Worm (Caenorhabditis elegans) whole organism, young adult: ENCODE results near the gene C56G2.5.

Source experiments
- B0019.2 ChIP-seq: fragments of 200-800 bp; sonication (Bioruptor generic); conservative IDR thresholded peaks from 2 replicates; pipeline ENCODE4 v1.3.6; 2022; ENCODE audit warnings: missing genetic modification reagents, missing genetic modification characterization, missing compliant biosample characterization
- B0261.1 ChIP-seq: sonication (generic microtip); optimal IDR thresholded peaks from 2 replicates; lab custom pipeline; 2016; ENCODE audit warnings: mild to moderate bottlenecking, missing genetic modification characterization, moderate library complexity, missing compliant biosample characterization
- B0336.3 ChIP-seq: fragments of 200-800 bp; sonication (Bioruptor generic); IDR thresholded peaks from 2 replicates; pipeline ENCODE4 v1.3.6; 2022; ENCODE audit warnings: missing genetic modification characterization, missing compliant biosample characterization
- C06A6.2 ChIP-seq: fragments of 200-800 bp; sonication (Bioruptor generic); conservative IDR thresholded peaks from 2 replicates; pipeline ENCODE4 v1.3.6; 2022; ENCODE audit warnings: missing genetic modification characterization, missing compliant biosample characterization
- F52B5.7 ChIP-seq: sonication (generic microtip); optimal IDR thresholded peaks from 2 replicates; lab custom pipeline; 2016; ENCODE audit warnings: mild to moderate bottlenecking, missing genetic modification characterization, missing compliant biosample characterization
- F57A8.1 ChIP-seq: fragments of 200-800 bp; sonication (Bioruptor generic); optimal IDR thresholded peaks from 2 replicates; lab custom pipeline; 2018; ENCODE audit warnings: mild to moderate bottlenecking, missing genetic modification characterization, moderate library complexity, missing compliant biosample characterization
- K11D2.4 ChIP-seq: fragments of 200-800 bp; sonication (Bioruptor generic); IDR thresholded peaks from 2 replicates; pipeline ENCODE4 v1.3.6; 2022; ENCODE audit warnings: missing genetic modification reagents, missing genetic modification characterization, missing compliant biosample characterization
- T26A5.8 ChIP-seq: sonication (generic microtip); optimal IDR thresholded peaks from 2 replicates; lab custom pipeline; 2016; ENCODE audit warnings: missing genetic modification characterization, missing compliant biosample characterization
- Y53F4B.3 ChIP-seq: fragments of 200-800 bp; sonication (Bioruptor generic); IDR thresholded peaks from 2 replicates; pipeline ENCODE4 v1.3.6; 2022; ENCODE audit warnings: missing genetic modification reagents, missing genetic modification characterization, missing compliant biosample characterization
- ZK185.1 ChIP-seq: sonication (generic microtip); optimal IDR thresholded peaks from 2 replicates; lab custom pipeline; 2016; ENCODE audit warnings: mild to moderate bottlenecking, missing genetic modification characterization, missing compliant biosample characterization; ENCODE audit not compliant: poor library complexity, severe bottlenecking
- ama-1 ChIP-seq, 3 experiments: fragments of 150-350 bp in 1 of 3; sonication (generic microtip) in 2 of 3; optimal IDR thresholded peaks; 2 replicates each; lab custom pipeline; 2014 to 2018; ENCODE audit warnings: missing biosample characterization in 2 of 3, missing genetic modification characterization in 2 of 3, missing genetic modification reagents in 2 of 3
- aptf-2 ChIP-seq: fragments of 200-800 bp; sonication (Bioruptor generic); conservative IDR thresholded peaks from 2 replicates; pipeline ENCODE4 v1.3.6; 2022; ENCODE audit warnings: missing genetic modification reagents, missing genetic modification characterization, missing compliant biosample characterization
- aptf-3 ChIP-seq: fragments of 200-800 bp; sonication (Bioruptor generic); IDR thresholded peaks from 2 replicates; pipeline ENCODE4 v1.3.6; 2022; ENCODE audit warnings: missing genetic modification characterization, missing compliant biosample characterization
- cebp-1 ChIP-seq, 2 experiments: fragments of 200-800 bp in 1 of 2; sonication (Bioruptor generic) in 1 of 2; sonication (generic microtip) in 1 of 2; IDR thresholded peaks in 1 of 2; optimal IDR thresholded peaks in 1 of 2; 2 replicates each; pipeline versions ENCODE4 v1.3.6 to Lab custom; 2017 to 2022; ENCODE audit warnings: missing compliant biosample characterization in 2 of 2, missing genetic modification characterization in 2 of 2, mild to moderate bottlenecking in 1 of 2, missing genetic modification reagents in 1 of 2, moderate library complexity in 1 of 2
- ceh-27 ChIP-seq: fragments of 200-800 bp; sonication (Bioruptor generic); optimal IDR thresholded peaks from 2 replicates; lab custom pipeline; 2018; ENCODE audit warnings: mild to moderate bottlenecking, missing genetic modification characterization, moderate library complexity, missing compliant biosample characterization
- ceh-79 ChIP-seq: sonication (generic microtip); optimal IDR thresholded peaks from 2 replicates; lab custom pipeline; 2017; ENCODE audit warnings: mild to moderate bottlenecking, missing genetic modification characterization, missing compliant biosample characterization
- chd-7 ChIP-seq: sonication (generic microtip); optimal IDR thresholded peaks from 2 replicates; lab custom pipeline; 2016; ENCODE audit warnings: mild to moderate bottlenecking, missing genetic modification characterization, moderate library complexity, missing compliant biosample characterization
- dox-1 ChIP-seq: fragments of 200-800 bp; sonication (Bioruptor generic); IDR thresholded peaks from 2 replicates; pipeline ENCODE4 v1.3.6; 2022; ENCODE audit warnings: missing genetic modification reagents, missing genetic modification characterization, missing compliant biosample characterization
- dpl-1 ChIP-seq: fragments of 150-350 bp; optimal IDR thresholded peaks from 2 replicates; lab custom pipeline; 2014; ENCODE audit warnings: missing biosample characterization, missing genetic modification reagents, missing genetic modification characterization
- efl-1 ChIP-seq: fragments of 150-350 bp; optimal IDR thresholded peaks from 2 replicates; lab custom pipeline; 2014; ENCODE audit warnings: missing biosample characterization, missing genetic modification reagents, missing genetic modification characterization
- egl-44 ChIP-seq: fragments of 200-800 bp; sonication (Bioruptor generic); IDR thresholded peaks from 2 replicates; pipeline ENCODE4 v1.3.6; 2022; ENCODE audit warnings: missing genetic modification reagents, missing genetic modification characterization, missing compliant biosample characterization
- egrh-3 ChIP-seq: fragments of 200-800 bp; sonication (Bioruptor generic); IDR thresholded peaks from 2 replicates; pipeline ENCODE4 v1.3.6; 2022; ENCODE audit warnings: missing genetic modification reagents, missing genetic modification characterization, missing compliant biosample characterization
- ets-4 ChIP-seq: fragments of 200-800 bp; sonication (Bioruptor generic); optimal IDR thresholded peaks from 2 replicates; lab custom pipeline; 2018; ENCODE audit warnings: mild to moderate bottlenecking, missing genetic modification characterization, missing compliant biosample characterization
- fkh-3 ChIP-seq: sonication (generic microtip); optimal IDR thresholded peaks from 2 replicates; lab custom pipeline; 2016; ENCODE audit warnings: mild to moderate bottlenecking, missing genetic modification characterization, missing compliant biosample characterization
- hlh-12 ChIP-seq: sonication (generic microtip); optimal IDR thresholded peaks from 2 replicates; lab custom pipeline; 2016; ENCODE audit warnings: missing genetic modification characterization, missing compliant biosample characterization
- hmg-1.2 ChIP-seq: fragments of 200-800 bp; sonication (Bioruptor generic); IDR thresholded peaks from 2 replicates; pipeline ENCODE4 v1.3.6; 2022; ENCODE audit warnings: missing genetic modification reagents, missing genetic modification characterization, missing compliant biosample characterization
- hrde-1 ChIP-seq: sonication (generic microtip); optimal IDR thresholded peaks from 2 replicates; lab custom pipeline; 2016; ENCODE audit warnings: missing genetic modification characterization, mild to moderate bottlenecking, missing compliant biosample characterization, moderate library complexity, missing genotype, missing genetic modification reagents, borderline replicate concordance
- let-526 ChIP-seq: fragments of 200-800 bp; sonication (Bioruptor generic); IDR thresholded peaks from 2 replicates; pipeline ENCODE4 v1.3.6; 2022; ENCODE audit warnings: missing genetic modification reagents, missing genetic modification characterization, missing compliant biosample characterization
- let-607 ChIP-seq, 2 experiments: fragments of 200-800 bp in 1 of 2; sonication (Bioruptor generic) in 1 of 2; sonication (generic microtip) in 1 of 2; optimal IDR thresholded peaks; 2 replicates each; lab custom pipeline; 2016 to 2018; ENCODE audit warnings: mild to moderate bottlenecking in 2 of 2, missing compliant biosample characterization in 2 of 2, missing genetic modification characterization in 2 of 2, moderate library complexity in 2 of 2, missing genotype in 1 of 2
- lin-35 ChIP-seq, 3 experiments: fragments of 150-350 bp in 2 of 3; sonication (generic microtip) in 1 of 3; optimal IDR thresholded peaks; 2 replicates each; lab custom pipeline; 2014 to 2018; ENCODE audit warnings: missing biosample characterization in 3 of 3, missing genetic modification characterization in 3 of 3, missing genetic modification reagents in 3 of 3
- lin-54 ChIP-seq: fragments of 200-800 bp; sonication (Bioruptor generic); optimal IDR thresholded peaks from 2 replicates; lab custom pipeline; 2018; ENCODE audit warnings: mild to moderate bottlenecking, missing genetic modification characterization, missing compliant biosample characterization
- lir-1 ChIP-seq: fragments of 200-800 bp; sonication (Bioruptor generic); conservative IDR thresholded peaks from 2 replicates; pipeline ENCODE4 v1.3.6; 2022; ENCODE audit warnings: missing genetic modification reagents, missing genetic modification characterization, missing compliant biosample characterization
- lsy-27 ChIP-seq: sonication (generic microtip); optimal IDR thresholded peaks from 2 replicates; lab custom pipeline; 2017; ENCODE audit warnings: missing genetic modification characterization, mild to moderate bottlenecking, missing compliant biosample characterization, antibody characterized with exemption, missing genotype, borderline replicate concordance; ENCODE audit not compliant: insufficient read depth
- madf-3 ChIP-seq: fragments of 200-800 bp; sonication (Bioruptor generic); IDR thresholded peaks from 2 replicates; pipeline ENCODE4 v1.3.6; 2022; ENCODE audit warnings: missing genetic modification reagents, missing genetic modification characterization, missing compliant biosample characterization
- madf-8 ChIP-seq: fragments of 200-800 bp; sonication (Bioruptor generic); conservative IDR thresholded peaks from 2 replicates; pipeline ENCODE4 v1.3.6; 2022; ENCODE audit warnings: missing genetic modification reagents, missing genetic modification characterization, missing compliant biosample characterization
- mcd-1 ChIP-seq: fragments of 200-800 bp; sonication (Bioruptor generic); IDR thresholded peaks from 2 replicates; pipeline ENCODE4 v1.3.6; 2022; ENCODE audit warnings: missing genetic modification reagents, missing genetic modification characterization, missing compliant biosample characterization
- mxl-1 ChIP-seq: sonication (generic microtip); optimal IDR thresholded peaks from 2 replicates; lab custom pipeline; 2016; ENCODE audit warnings: missing genetic modification characterization, missing compliant biosample characterization
- nhr-120 ChIP-seq: fragments of 200-800 bp; sonication (Bioruptor generic); IDR thresholded peaks from 2 replicates; pipeline ENCODE4 v1.3.6; 2022; ENCODE audit warnings: missing genetic modification characterization, missing compliant biosample characterization
- nhr-90 ChIP-seq: sonication (generic microtip); optimal IDR thresholded peaks from 2 replicates; lab custom pipeline; 2016; ENCODE audit warnings: missing genotype, mild to moderate bottlenecking, missing genetic modification characterization, missing compliant biosample characterization
- pbrm-1 ChIP-seq: fragments of 200-800 bp; sonication (Bioruptor generic); IDR thresholded peaks from 2 replicates; pipeline ENCODE4 v1.3.6; 2022; ENCODE audit warnings: missing genetic modification reagents, missing genetic modification characterization, missing compliant biosample characterization
- sdz-38 ChIP-seq: sonication (generic microtip); optimal IDR thresholded peaks from 2 replicates; lab custom pipeline; 2016; ENCODE audit warnings: missing genotype, missing genetic modification characterization, missing compliant biosample characterization
- snpc-3.4 ChIP-seq: sonication (generic microtip); optimal IDR thresholded peaks from 2 replicates; lab custom pipeline; 2017; ENCODE audit warnings: missing genetic modification characterization, mild to moderate bottlenecking, missing compliant biosample characterization, antibody characterized with exemption, moderate library complexity, missing genotype, missing genetic modification reagents
- sptf-2 ChIP-seq: fragments of 200-800 bp; sonication (Bioruptor generic); optimal IDR thresholded peaks from 2 replicates; lab custom pipeline; 2018; ENCODE audit warnings: mild to moderate bottlenecking, missing genetic modification characterization, missing compliant biosample characterization
- tbx-9 ChIP-seq: sonication (generic microtip); optimal IDR thresholded peaks from 2 replicates; lab custom pipeline; 2016; ENCODE audit warnings: borderline replicate concordance, missing genetic modification characterization, inconsistent platforms, missing compliant biosample characterization
- tlf-1 ChIP-seq: fragments of 200-800 bp; sonication (Bioruptor generic); optimal IDR thresholded peaks from 2 replicates; lab custom pipeline; 2018; ENCODE audit warnings: mild to moderate bottlenecking, missing genetic modification characterization, missing compliant biosample characterization
- unc-130 ChIP-seq: sonication (generic microtip); optimal IDR thresholded peaks from 2 replicates; lab custom pipeline; 2016; ENCODE audit warnings: missing genetic modification reagents, missing genetic modification characterization, missing compliant biosample characterization
- xnd-1 ChIP-seq: sonication (generic microtip); optimal IDR thresholded peaks from 2 replicates; lab custom pipeline; 2016; ENCODE audit warnings: missing genotype, missing genetic modification reagents, missing genetic modification characterization, missing compliant biosample characterization

C56G2.5 gene

ce11 chrIII:6280070-6280596 is 43.9 kb downstream of the C56G2.5 start, which contains the start of gene hmg-1.2 (continued):
- TF ChIP-seq sptf-2 (GFP tag; lab: Kevin White, UChicago) (no peak), nhr-120 (no peak), lir-1 (no peak), efl-1 (GFP tag; lab: Kevin White, UChicago) (no peak), aptf-2 (GFP tag; lab: Robert Waterston, UW) (no peak), hlh-12 (tag; lab: Kevin White, UChicago) (no peak), egl-44 (no peak), C06A6.2 (0 out of 2 replicates have a peak, but pooled peaks have one; percentile 48), T26A5.8 (tag; lab: Kevin White, UChicago) (no peak), xnd-1 (no peak), pbrm-1 (GFP tag; lab: Robert Waterston, UW) (peak; percentile 71), tlf-1 (peak; percentile 55), aptf-3 (no peak), B0336.3 (GFP tag; lab: Robert Waterston, UW) (peak; percentile 85), fkh-3 (tag; lab: Kevin White, UChicago) (no peak), dox-1 (GFP tag; lab: Robert Waterston, UW) (peak; percentile 73), F57A8.1 (GFP tag; lab: Kevin White, UChicago) (no peak), ceh-79 (peak; percentile 32), ama-1 (optimal IDR thresholded peaks at IDR 0.05; lab: Kevin White, UChicago) (no peak), ama-1 (GFP tag; optimal IDR thresholded peaks at IDR 0.05; lab: Kevin White, UChicago) (no peak), unc-130 (GFP tag; lab: Kevin White, UChicago) (no peak), lin-54 (GFP tag; lab: Kevin White, UChicago) (peak; percentile 39), ZK185.1 (tag; lab: Kevin White, UChicago) (peak; percentile 76), cebp-1 (GFP tag; IDR thresholded peaks at IDR 0.05; lab: Robert Waterston, UW) (peak; percentile 74), cebp-1 (tag; optimal IDR thresholded peaks at IDR 0.05; lab: Kevin White, UChicago) (peak; percentile 94), hrde-1 (tag; lab: Kevin White, UChicago) (no peak), B0019.2 (GFP tag; lab: Robert Waterston, UW) (no peak), lin-35 (GFP tag; optimal IDR thresholded peaks at IDR 0.05; lab: Kevin White, UChicago) (peak in 1 of 3 experiments; percentile 42), F52B5.7 (tag; lab: Kevin White, UChicago) (no peak), sdz-38 (tag; lab: Kevin White, UChicago) (no peak), madf-3 (GFP tag; lab: Robert Waterston, UW) (no peak), lsy-27 (peak; percentile 27), chd-7 (peak; percentile 74), K11D2.4 (GFP tag; lab: Robert Waterston, UW) (0 out of 2 replicates have a peak, but pooled peaks have one; percentile 9), egrh-3 (0 out of 2 replicates have a peak, but pooled peaks have one; percentile 32), madf-8 (GFP tag; lab: Robert Waterston, UW) (no peak), ets-4 (GFP tag; lab: Kevin White, UChicago) (no peak), mcd-1 (peak; percentile 57), ceh-27 (GFP tag; lab: Kevin White, UChicago) (peak; percentile 76), mxl-1 (tag; lab: Kevin White, UChicago) (no peak), Y53F4B.3 (GFP tag; lab: Robert Waterston, UW) (no peak), dpl-1 (GFP tag; lab: Kevin White, UChicago) (no peak), tbx-9 (no peak), nhr-90 (tag; lab: Kevin White, UChicago) (peak; percentile 49), let-526 (no peak), hmg-1.2 (GFP tag; lab: Robert Waterston, UW) (peak; percentile 99), B0261.1 (tag; lab: Kevin White, UChicago) (no peak), let-607 (tag; optimal IDR thresholded peaks at IDR 0.05; lab: Kevin White, UChicago) (peak in 1 of 2 experiments; percentile 29), snpc-3.4 (tag; lab: Kevin White, UChicago) (peak; percentile 23)
